Fruit fly (Drosophila melanogaster): ENCODE measurements around the gene Ran.
A peak's percentile ranks its signal among the peaks of the same experiment; 100 is the strongest.

Gene Ran

DNA sequence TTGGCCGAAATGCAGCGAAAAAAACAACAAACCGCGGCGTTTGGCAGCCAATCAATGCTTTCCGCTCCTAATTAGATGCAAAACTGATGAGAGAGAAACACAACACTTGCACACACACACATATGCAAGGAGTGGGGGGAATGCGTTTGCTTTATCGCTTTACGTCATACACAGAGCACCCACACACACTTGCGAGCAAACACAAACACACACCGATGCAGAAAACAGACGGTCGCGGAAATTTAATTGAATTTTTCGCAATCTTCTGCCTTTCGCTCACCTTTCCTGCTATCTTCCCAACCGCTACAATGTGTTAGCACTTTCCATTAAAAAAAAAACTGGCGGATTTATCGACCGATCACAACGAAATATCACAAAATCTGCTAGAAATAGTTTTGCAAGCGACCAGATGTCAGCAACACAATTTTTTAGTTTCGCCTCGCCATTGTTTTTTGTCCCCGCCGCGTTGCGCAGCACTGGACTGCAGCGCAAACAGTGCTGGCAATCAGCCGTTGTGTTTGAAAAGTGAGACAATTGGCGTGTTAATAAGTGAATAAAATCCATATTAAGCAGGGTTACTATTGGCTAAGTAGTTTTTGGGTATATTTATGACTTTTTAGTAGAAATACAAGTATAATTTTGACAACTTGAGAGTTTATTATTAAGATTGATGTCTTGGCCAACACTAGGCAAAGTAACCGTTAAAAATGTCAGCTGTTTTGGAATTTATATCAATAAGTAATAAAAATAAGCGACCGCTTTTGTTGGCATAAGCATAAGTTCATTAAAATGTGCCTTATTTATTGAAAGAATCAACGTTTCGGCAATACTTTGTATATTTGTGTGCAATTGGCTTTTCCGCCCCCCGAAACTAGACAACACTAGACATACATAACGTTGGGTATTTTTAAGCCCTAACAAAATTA lies 11.7 kb downstream of the Ran start, which contains the start of gene Klp10A (continued):
- TF ChIP-seq CG10979 (tag; optimal IDR thresholded peaks at IDR 0.05), result no peak
- 0 out of 2 replicates have a peak, but pooled peaks have one; percentile 12 for TF ChIP-seq CG3847 (GFP tag; IDR thresholded peaks at IDR 0.05)
- TF ChIP-seq CG9437 (GFP tag; optimal IDR thresholded peaks at IDR 0.05), result peak; percentile 3
- TF ChIP-seq gsb (GFP tag; IDR thresholded peaks at IDR 0.05), result no peak
- peak; percentile 71 for TF ChIP-seq Med (GFP tag)
- TF ChIP-seq her (GFP tag; optimal IDR thresholded peaks at IDR 0.05), result no peak
- TF ChIP-seq Hmx (GFP tag; optimal IDR thresholded peaks at IDR 0.05), result no peak
- TF ChIP-seq CG12391 (tag; optimal IDR thresholded peaks at IDR 0.05), result no peak
- TF ChIP-seq tx (GFP tag; optimal IDR thresholded peaks at IDR 0.05), result no peak
- no peak for TF ChIP-seq Doc2 (GFP tag; IDR thresholded peaks at IDR 0.05)
- no peak for TF ChIP-seq CrebB (tag; optimal IDR thresholded peaks at IDR 0.05)
- TF ChIP-seq odd (GFP tag; optimal IDR thresholded peaks at IDR 0.05), result no peak
- TF ChIP-seq scrt (GFP tag; optimal IDR thresholded peaks at IDR 0.05), result no peak
- no peak for TF ChIP-seq D19A (tag; optimal IDR thresholded peaks at IDR 0.05)
- no peak for TF ChIP-seq chm (GFP tag; IDR thresholded peaks at IDR 0.05)
- TF ChIP-seq CG8359 (GFP tag; optimal IDR thresholded peaks at IDR 0.05; ENCODE audit: borderline replicate concordance), result no peak
- peak; percentile 46; the same call in 1 of the 3 replicates for TF ChIP-seq CG17361 (GFP tag; IDR thresholded peaks at IDR 0.05)
- no peak for TF ChIP-seq CG34422 (GFP tag; IDR thresholded peaks at IDR 0.05)
- peak in 1 of 2 experiments; percentile 76 for TF ChIP-seq crp (GFP tag; optimal IDR thresholded peaks at IDR 0.05)
- TF ChIP-seq cg (GFP tag; optimal IDR thresholded peaks at IDR 0.05), result peak; percentile 91
- no peak for TF ChIP-seq tna (GFP tag; IDR thresholded peaks at IDR 0.05; ENCODE audit: partially characterized antibody)
- TF ChIP-seq CG4730 (GFP tag; IDR thresholded peaks at IDR 0.05), result no peak
- TF ChIP-seq CG18764 (GFP tag; optimal IDR thresholded peaks at IDR 0.05), result no peak
- TF ChIP-seq H15 (GFP tag; IDR thresholded peaks at IDR 0.05), result no peak
- no peak for TF ChIP-seq vnd (GFP tag; IDR thresholded peaks at IDR 0.05; ENCODE audit: partially characterized antibody)
- TF ChIP-seq CG10147 (GFP tag; optimal IDR thresholded peaks at IDR 0.05), result no peak
- TF ChIP-seq sd (tag; optimal IDR thresholded peaks at IDR 0.05), result no peak
- no peak for TF ChIP-seq amos (GFP tag; IDR thresholded peaks at IDR 0.05; ENCODE audit: partially characterized antibody)
- no peak for TF ChIP-seq PHDP (tag; optimal IDR thresholded peaks at IDR 0.05)
- TF ChIP-seq zfh2 (GFP tag; optimal IDR thresholded peaks at IDR 0.05), result peak; percentile 14
- TF ChIP-seq Dref (GFP tag; IDR thresholded peaks at IDR 0.05), result peak; percentile 29; the same call in 1 of the 2 replicates
- peak; percentile 33 for TF ChIP-seq CG30403 (GFP tag; optimal IDR thresholded peaks at IDR 0.05)
- no peak for TF ChIP-seq CG42726 (GFP tag; IDR thresholded peaks at IDR 0.05; ENCODE audit: partially characterized antibody)
- TF ChIP-seq phol (tag; optimal IDR thresholded peaks at IDR 0.05), result peak; percentile 93
- TF ChIP-seq az2 (GFP tag; optimal IDR thresholded peaks at IDR 0.05), result no peak
- peak; percentile 34 for TF ChIP-seq NC2α (GFP tag; optimal IDR thresholded peaks at IDR 0.05)
- TF ChIP-seq gem (tag; optimal IDR thresholded peaks at IDR 0.05), result no peak
- TF ChIP-seq CG3995 (GFP tag; optimal IDR thresholded peaks at IDR 0.05), result no peak
- TF ChIP-seq Doc3 (GFP tag; IDR thresholded peaks at IDR 0.05; ENCODE audit: partially characterized antibody), result no peak
- TF ChIP-seq CG9727 (GFP tag; optimal IDR thresholded peaks at IDR 0.05), result peak; percentile 16
- TF ChIP-seq danr (GFP tag; IDR thresholded peaks at IDR 0.05), result no peak
- no peak for TF ChIP-seq MBD-R2 (GFP tag; IDR thresholded peaks at IDR 0.05)
- TF ChIP-seq CG17186 (GFP tag; optimal IDR thresholded peaks at IDR 0.05), result peak; percentile 47
- no peak for TF ChIP-seq pros (GFP tag; optimal IDR thresholded peaks at IDR 0.05)
- no peak for TF ChIP-seq Ets97D (GFP tag; optimal IDR thresholded peaks at IDR 0.05)
- no peak for TF ChIP-seq Sox102F (GFP tag; optimal IDR thresholded peaks at IDR 0.05)
- TF ChIP-seq Pdp1 (GFP tag; optimal IDR thresholded peaks at IDR 0.05), result peak in 1 of 2 experiments; percentile 90
- no peak for TF ChIP-seq Bdp1 (GFP tag; optimal IDR thresholded peaks at IDR 0.05)

Data from whole organism, embryonic.